Fruit fly (Drosophila melanogaster) whole organism, prepupa: ENCODE measurements around the gene Hr39.

Experiments used
- CG1621 ChIP-seq: fragments of 200-800 bp; sonication (Bioruptor generic); optimal IDR thresholded peaks from 3 replicates; lab custom pipeline; 2018; ENCODE audit warnings: missing biosample characterization, mild to moderate bottlenecking, missing genetic modification characterization
- CG6163 ChIP-seq: fragments of 200-800 bp; sonication (Bioruptor generic); IDR thresholded peaks from 3 replicates; pipeline ENCODE4 v1.3.6; 2022; ENCODE audit warnings: missing biosample characterization, missing genetic modification characterization
- CG7368 ChIP-seq: fragments of 200-800 bp; sonication (Bioruptor generic); optimal IDR thresholded peaks from 3 replicates; lab custom pipeline; 2016; ENCODE audit warnings: missing biosample characterization, missing genetic modification characterization
- Hr38 ChIP-seq: sonication (Bioruptor generic); optimal IDR thresholded peaks from 2 replicates; lab custom pipeline; 2016; ENCODE audit warnings: missing biosample characterization, missing genetic modification characterization

- TF ChIP-seq CG7368 (GFP tag; lab: Kevin White, UChicago) (no peak), CG6163 (GFP tag; lab: Robert Waterston, UW) (no peak), Hr38 (GFP tag; lab: Kevin White, UChicago) (no peak), CG1621 (no peak)
Observed at dm6 chr2L:21189273-21189781, 47.7 kb upstream of the Hr39 start.
